Worm (Caenorhabditis elegans) whole organism, L4/young adult: Measurements from ENCODE around the gene F17C11.12.

Experiments used
- W03F9.2 ChIP-seq: fragments of 150-350 bp; optimal IDR thresholded peaks from 2 replicates; lab custom pipeline; 2014; ENCODE audit warnings: missing biosample characterization, missing genetic modification characterization
- him-1 ChIP-seq: sonication (generic microtip); optimal IDR thresholded peaks from 2 replicates; lab custom pipeline; 2016; ENCODE audit warnings: missing genotype, missing genetic modification reagents, missing genetic modification characterization, missing compliant biosample characterization

DNA sequence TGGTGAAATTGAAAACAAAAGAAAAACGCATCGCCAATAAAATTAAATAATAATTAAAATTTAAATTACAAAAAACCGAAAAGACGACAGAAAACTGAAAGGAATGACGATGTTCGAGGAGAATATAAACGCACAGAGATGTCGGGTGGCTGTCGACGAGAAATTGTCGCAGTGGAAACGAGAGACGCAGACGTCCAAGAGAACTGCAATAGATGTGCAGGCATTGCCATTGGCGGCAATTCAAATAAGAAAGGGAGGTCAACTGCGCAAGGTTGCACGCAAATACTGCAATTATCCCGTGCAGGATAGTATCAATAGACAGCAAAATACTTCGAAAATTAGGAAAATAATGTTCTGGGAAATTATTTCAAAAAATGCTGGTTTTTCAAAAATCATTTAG lies 39.5 kb downstream of the F17C11.12 start:
- TF ChIP-seq W03F9.2 (tag; lab: Kevin White, UChicago) (peak; percentile 97), him-1 (tag; lab: Kevin White, UChicago) (peak; percentile 97)
